Worm (Caenorhabditis elegans) whole organism, L2 larva: Measurements from ENCODE around the gene apn-1.
A peak's percentile ranks its signal among the peaks of the same experiment; 100 is the strongest.

Experiments
- C34F6.9 ChIP-seq: fragments of 150-350 bp; optimal IDR thresholded peaks from 2 replicates; lab custom pipeline; 2014; ENCODE audit warnings: missing biosample characterization, missing genetic modification characterization
- F13H6.1 ChIP-seq: sonication (generic microtip); optimal IDR thresholded peaks from 2 replicates; lab custom pipeline; 2016; ENCODE audit warnings: missing genetic modification characterization, missing compliant biosample characterization
- R02D3.7 ChIP-seq: fragments of 150-350 bp; optimal IDR thresholded peaks from 2 replicates; lab custom pipeline; 2014; ENCODE audit warnings: missing biosample characterization, missing genetic modification characterization
- Y55F3AM.14 ChIP-seq: fragments of 200-800 bp; sonication (Bioruptor generic); optimal IDR thresholded peaks from 2 replicates; lab custom pipeline; 2018; ENCODE audit warnings: mild to moderate bottlenecking, missing genetic modification characterization, missing compliant biosample characterization
- ZK546.5 ChIP-seq: sonication (generic microtip); optimal IDR thresholded peaks from 2 replicates; lab custom pipeline; 2017; ENCODE audit warnings: missing biosample characterization, missing genetic modification characterization
- alr-1 ChIP-seq: fragments of 150-350 bp; optimal IDR thresholded peaks from 2 replicates; lab custom pipeline; 2014; ENCODE audit warnings: missing biosample characterization, missing genetic modification characterization
- aly-2 ChIP-seq: fragments of 150-350 bp; optimal IDR thresholded peaks from 2 replicates; lab custom pipeline; 2014; ENCODE audit warnings: missing biosample characterization, missing genetic modification characterization
- ama-1 ChIP-seq: fragments of 150-350 bp; optimal IDR thresholded peaks from 2 replicates; lab custom pipeline; 2018; ENCODE audit warnings: inconsistent platforms
- blmp-1 ChIP-seq: sonication (generic microtip); optimal IDR thresholded peaks from 2 replicates; lab custom pipeline; 2017; ENCODE audit warnings: missing genetic modification characterization, mild to moderate bottlenecking, missing compliant biosample characterization, antibody characterized with exemption, moderate library complexity; ENCODE audit not compliant: insufficient read depth
- ceh-16 ChIP-seq: fragments of 150-350 bp; optimal IDR thresholded peaks from 2 replicates; lab custom pipeline; 2014; ENCODE audit warnings: missing biosample characterization, missing genetic modification characterization
- ceh-82 ChIP-seq: fragments of 150-350 bp; optimal IDR thresholded peaks from 2 replicates; lab custom pipeline; 2014; ENCODE audit warnings: missing biosample characterization, missing genetic modification characterization
- crh-2 ChIP-seq: sonication (generic microtip); optimal IDR thresholded peaks from 2 replicates; lab custom pipeline; 2017; ENCODE audit warnings: missing biosample characterization, missing genetic modification characterization
- dmd-4 ChIP-seq: sonication (generic microtip); optimal IDR thresholded peaks from 2 replicates; lab custom pipeline; 2017; ENCODE audit warnings: missing biosample characterization, missing genetic modification characterization
- egl-27 ChIP-seq: sonication (generic microtip); optimal IDR thresholded peaks from 3 replicates; lab custom pipeline; 2017; ENCODE audit warnings: missing biosample characterization, missing genetic modification reagents, missing genetic modification characterization
- elt-1 ChIP-seq: fragments of 150-350 bp; optimal IDR thresholded peaks from 2 replicates; lab custom pipeline; 2014; ENCODE audit warnings: missing biosample characterization, missing genetic modification characterization
- elt-3 ChIP-seq: sonication (generic microtip); optimal IDR thresholded peaks from 2 replicates; lab custom pipeline; 2017; ENCODE audit warnings: missing biosample characterization, missing genetic modification characterization
- fos-1 ChIP-seq: fragments of 150-350 bp; optimal IDR thresholded peaks from 2 replicates; lab custom pipeline; 2014; ENCODE audit warnings: missing biosample characterization, missing genetic modification characterization
- gmeb-1 ChIP-seq: fragments of 150-350 bp; optimal IDR thresholded peaks from 2 replicates; lab custom pipeline; 2014; ENCODE audit warnings: missing biosample characterization, missing genetic modification characterization
- lin-11 ChIP-seq: fragments of 150-350 bp; sonication (generic microtip); optimal IDR thresholded peaks from 2 replicates; lab custom pipeline; 2014; ENCODE audit warnings: missing biosample characterization, missing genetic modification characterization, inconsistent platforms, mixed read lengths
- lin-13 ChIP-seq: fragments of 150-350 bp; optimal IDR thresholded peaks from 2 replicates; lab custom pipeline; 2014; ENCODE audit warnings: missing biosample characterization, missing genetic modification reagents, missing genetic modification characterization
- lin-39 ChIP-seq: fragments of 150-350 bp; optimal IDR thresholded peaks from 2 replicates; lab custom pipeline; 2014; ENCODE audit warnings: missing biosample characterization, missing genetic modification reagents, missing genetic modification characterization
- lsy-2 ChIP-seq, 2 experiments: fragments of 150-350 bp in 1 of 2; sonication (generic microtip) in 1 of 2; optimal IDR thresholded peaks; 2 replicates each; lab custom pipeline; 2014 to 2017; ENCODE audit warnings: missing biosample characterization in 2 of 2, missing genetic modification characterization in 2 of 2
- mab-5 ChIP-seq: fragments of 150-350 bp; optimal IDR thresholded peaks from 2 replicates; lab custom pipeline; 2014; ENCODE audit warnings: missing biosample characterization, missing genetic modification characterization
- mbf-1 ChIP-seq: sonication (generic microtip); optimal IDR thresholded peaks from 2 replicates; lab custom pipeline; 2017; ENCODE audit warnings: missing biosample characterization, missing genetic modification characterization
- mdl-1 ChIP-seq, 2 experiments: fragments of 150-350 bp in 1 of 2; sonication (generic microtip) in 1 of 2; optimal IDR thresholded peaks; 2 replicates each; lab custom pipeline; 2017; ENCODE audit warnings: missing biosample characterization in 2 of 2, missing genetic modification characterization in 2 of 2
- nhr-10 ChIP-seq: sonication (generic microtip); optimal IDR thresholded peaks from 2 replicates; lab custom pipeline; 2017; ENCODE audit warnings: missing biosample characterization, missing genetic modification characterization
- nhr-11 ChIP-seq: fragments of 150-350 bp; optimal IDR thresholded peaks from 2 replicates; lab custom pipeline; 2014; ENCODE audit warnings: missing biosample characterization, missing genetic modification characterization
- nhr-12 ChIP-seq: fragments of 150-350 bp; optimal IDR thresholded peaks from 2 replicates; lab custom pipeline; 2014; ENCODE audit warnings: missing biosample characterization, missing genetic modification characterization
- nhr-129 ChIP-seq: fragments of 150-350 bp; optimal IDR thresholded peaks from 2 replicates; lab custom pipeline; 2014; ENCODE audit warnings: missing biosample characterization, missing genetic modification characterization
- nhr-21 ChIP-seq: fragments of 150-350 bp; optimal IDR thresholded peaks from 2 replicates; lab custom pipeline; 2014; ENCODE audit warnings: missing biosample characterization, missing genetic modification characterization
- nhr-23 ChIP-seq: fragments of 150-350 bp; optimal IDR thresholded peaks from 2 replicates; lab custom pipeline; 2014; ENCODE audit warnings: missing biosample characterization, missing genetic modification reagents, missing genetic modification characterization
- nhr-237 ChIP-seq: fragments of 150-350 bp; optimal IDR thresholded peaks from 2 replicates; lab custom pipeline; 2014; ENCODE audit warnings: missing biosample characterization, missing genetic modification characterization
- nhr-25 ChIP-seq: fragments of 150-350 bp; sonication (generic microtip); optimal IDR thresholded peaks from 3 replicates; lab custom pipeline; 2014; ENCODE audit warnings: missing biosample characterization, missing genetic modification characterization
- nhr-6 ChIP-seq: fragments of 150-350 bp; optimal IDR thresholded peaks from 2 replicates; lab custom pipeline; 2014; ENCODE audit warnings: missing biosample characterization, missing genetic modification characterization
- nhr-77 ChIP-seq: fragments of 150-350 bp; optimal IDR thresholded peaks from 2 replicates; lab custom pipeline; 2014; ENCODE audit warnings: missing biosample characterization, missing genetic modification characterization
- peb-1 ChIP-seq: fragments of 150-350 bp; optimal IDR thresholded peaks from 2 replicates; lab custom pipeline; 2014; ENCODE audit warnings: missing biosample characterization, missing genetic modification characterization
- sem-4 ChIP-seq: fragments of 150-350 bp; optimal IDR thresholded peaks from 2 replicates; lab custom pipeline; 2014; ENCODE audit warnings: missing biosample characterization, missing genetic modification reagents, missing genetic modification characterization
- skn-1 ChIP-seq: sonication (generic microtip); optimal IDR thresholded peaks from 2 replicates; lab custom pipeline; 2017; ENCODE audit warnings: missing biosample characterization, missing genetic modification characterization
- sma-3 ChIP-seq: sonication (generic microtip); optimal IDR thresholded peaks from 2 replicates; lab custom pipeline; 2016; ENCODE audit warnings: missing genetic modification reagents, missing genetic modification characterization, missing compliant biosample characterization
- sma-9 ChIP-seq, 2 experiments: fragments of 150-350 bp in 1 of 2; sonication (generic microtip) in 1 of 2; optimal IDR thresholded peaks; 2 replicates each; lab custom pipeline; 2014 to 2016; ENCODE audit warnings: missing genetic modification characterization in 2 of 2, mild to moderate bottlenecking in 1 of 2, missing biosample characterization in 1 of 2, missing compliant biosample characterization in 1 of 2, missing genetic modification reagents in 1 of 2, moderate library complexity in 1 of 2
- snpc-4 ChIP-seq: fragments of 150-350 bp; optimal IDR thresholded peaks from 2 replicates; lab custom pipeline; 2014; ENCODE audit warnings: missing biosample characterization, missing genetic modification characterization
- unc-39 ChIP-seq: fragments of 150-350 bp; optimal IDR thresholded peaks from 2 replicates; lab custom pipeline; 2014; ENCODE audit warnings: missing biosample characterization, missing genetic modification characterization
- unc-55 ChIP-seq: fragments of 150-350 bp; sonication (generic microtip); optimal IDR thresholded peaks from 3 replicates; lab custom pipeline; 2014; ENCODE audit warnings: missing biosample characterization, missing genetic modification reagents, missing genetic modification characterization
- unc-62 ChIP-seq: fragments of 150-350 bp; optimal IDR thresholded peaks from 2 replicates; lab custom pipeline; 2014; ENCODE audit warnings: missing biosample characterization, missing genetic modification reagents, missing genetic modification characterization
- zag-1 ChIP-seq: fragments of 150-350 bp; optimal IDR thresholded peaks from 2 replicates; lab custom pipeline; 2014; ENCODE audit warnings: missing biosample characterization, missing genetic modification characterization
- ztf-1 ChIP-seq: fragments of 200-800 bp; sonication (Bioruptor generic); conservative IDR thresholded peaks from 2 replicates; pipeline ENCODE4 v1.3.6; 2022; ENCODE audit warnings: missing genetic modification characterization, missing compliant biosample characterization
- ztf-11 ChIP-seq: sonication (generic microtip); optimal IDR thresholded peaks from 2 replicates; lab custom pipeline; 2017; ENCODE audit warnings: missing biosample characterization, missing genetic modification characterization
- ztf-4 ChIP-seq: fragments of 150-350 bp; optimal IDR thresholded peaks from 2 replicates; lab custom pipeline; 2014; ENCODE audit warnings: missing biosample characterization, missing genetic modification characterization

Gene apn-1

DNA sequence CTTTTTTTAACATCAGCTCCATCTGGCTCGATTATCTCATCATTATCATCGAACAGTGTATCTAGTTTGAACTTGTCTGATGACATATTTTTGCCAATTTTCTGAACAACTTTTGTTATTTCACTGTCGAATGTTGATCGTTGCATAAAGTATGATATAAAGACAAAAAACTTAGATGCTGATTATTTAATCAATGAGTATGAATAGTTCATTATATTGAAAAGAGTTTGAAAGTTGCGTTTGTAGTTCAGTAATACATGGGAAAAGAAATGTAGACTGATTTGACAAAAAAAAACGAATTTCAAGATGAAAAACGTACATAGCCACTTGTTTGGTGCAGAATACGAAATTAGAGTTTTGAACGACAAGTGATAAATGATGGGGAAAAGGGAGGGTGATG lies 24.9 kb upstream of the apn-1 start, which contains the start of gene hda-2:
Gene hda-2 (minus strand): TSS at position 101 of the 400 bp plus-strand sequence.
- TF ChIP-seq unc-39 (tag; lab: Kevin White, UChicago), result no peak
- no peak for TF ChIP-seq nhr-237
- TF ChIP-seq ztf-4 (tag; lab: Kevin White, UChicago), result no peak
- TF ChIP-seq peb-1 (tag; lab: Kevin White, UChicago), result no peak
- TF ChIP-seq nhr-10 (tag; lab: Kevin White, UChicago), result no peak
- TF ChIP-seq nhr-23, result no peak
- no peak for TF ChIP-seq lin-39 (tag; lab: Kevin White, UChicago)
- TF ChIP-seq sem-4 (tag; lab: Kevin White, UChicago), result no peak

DNA sequence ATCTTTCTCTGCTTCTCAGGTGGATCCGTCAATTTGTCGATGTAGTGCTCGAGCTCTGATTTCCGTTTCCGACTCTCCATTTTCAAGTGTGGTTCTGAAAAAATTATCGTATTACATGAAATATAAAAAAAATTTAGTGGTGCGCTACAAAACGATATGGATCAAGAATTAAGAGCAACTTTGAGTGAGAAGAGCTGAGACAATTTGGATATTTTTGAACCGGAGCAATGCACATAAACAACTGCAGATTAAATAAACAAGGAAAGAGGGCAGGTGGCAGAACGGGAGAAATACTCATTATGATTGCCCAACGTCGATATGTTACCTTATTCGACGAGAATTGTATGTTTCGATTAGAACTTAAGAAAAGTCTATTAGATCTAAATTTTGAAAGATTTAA lies 19.7 kb upstream of the apn-1 start, which contains the start of gene swsn-7:
Gene swsn-7 (minus strand): TSS at position 101 of the 400 bp plus-strand sequence.
- no peak for TF ChIP-seq lin-13 (GFP tag; lab: Kevin White, UChicago)
- no peak for TF ChIP-seq snpc-4
- TF ChIP-seq nhr-77 (tag; lab: Kevin White, UChicago), result no peak
- TF ChIP-seq ZK546.5 (tag; lab: Kevin White, UChicago), result no peak
- no peak for TF ChIP-seq nhr-11 (tag; lab: Kevin White, UChicago)

DNA sequence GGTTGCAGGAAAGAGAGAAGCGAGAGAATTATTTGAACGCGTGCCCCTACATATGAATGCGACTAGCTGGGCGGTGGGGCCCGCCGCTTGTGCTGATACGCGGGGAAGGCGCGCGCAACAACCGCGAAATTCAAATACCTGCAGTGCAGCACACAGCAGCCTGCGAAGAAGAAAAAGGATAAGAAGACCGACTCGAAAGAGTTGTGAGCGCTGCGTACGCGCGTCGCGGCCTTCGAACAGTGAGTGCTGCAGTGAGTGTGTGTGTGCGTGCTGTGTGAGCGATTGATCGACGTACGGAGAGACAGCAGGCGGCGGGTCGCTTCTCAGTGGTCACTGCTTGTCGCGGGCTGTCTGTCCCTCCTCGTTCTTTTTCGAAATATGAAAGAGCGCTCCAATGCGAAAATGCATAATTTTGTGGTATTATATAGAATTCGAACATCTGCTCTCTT lies 19.1 kb upstream of the apn-1 start:
- peak; percentile 82 for TF ChIP-seq sma-3 (GFP tag; lab: Kevin White, UChicago)
- TF ChIP-seq aly-2 (tag; lab: Kevin White, UChicago), result no peak
- peak; percentile 94 for TF ChIP-seq Y55F3AM.14 (GFP tag; lab: Kevin White, UChicago)
- TF ChIP-seq crh-2 (tag; lab: Kevin White, UChicago), result peak; percentile 80
- peak; percentile 60 to 79 for TF ChIP-seq lsy-2 (tag; optimal IDR thresholded peaks at IDR 0.05; lab: Kevin White, UChicago)
- no peak for TF ChIP-seq dmd-4
- no peak for TF ChIP-seq elt-1
- peak; percentile 82 for TF ChIP-seq nhr-21 (tag; lab: Kevin White, UChicago)
- TF ChIP-seq mdl-1 (tag; optimal IDR thresholded peaks at IDR 0.05; lab: Kevin White, UChicago), result peak in 1 of 2 experiments; percentile 68
- peak; percentile 95 for TF ChIP-seq F13H6.1 (tag; lab: Kevin White, UChicago)
- TF ChIP-seq ztf-11 (tag; lab: Kevin White, UChicago), result no peak
- TF ChIP-seq elt-3 (tag; lab: Kevin White, UChicago), result no peak
- peak; percentile 53 for TF ChIP-seq nhr-6 (tag; lab: Kevin White, UChicago)
- no peak for TF ChIP-seq nhr-237
- TF ChIP-seq egl-27 (tag; lab: Kevin White, UChicago), result peak; percentile 55
- TF ChIP-seq sma-9 (GFP tag; optimal IDR thresholded peaks at IDR 0.05; lab: Kevin White, UChicago), result peak; percentile 34
- TF ChIP-seq sma-9 (tag; optimal IDR thresholded peaks at IDR 0.05; lab: Kevin White, UChicago), result no peak
- no peak for TF ChIP-seq lin-39 (tag; lab: Kevin White, UChicago)
- TF ChIP-seq C34F6.9 (tag; lab: Kevin White, UChicago), result peak; percentile 79
- TF ChIP-seq nhr-10 (tag; lab: Kevin White, UChicago), result no peak
- TF ChIP-seq ZK546.5 (tag; lab: Kevin White, UChicago), result peak; percentile 16
- no peak for TF ChIP-seq peb-1 (tag; lab: Kevin White, UChicago)
- no peak for TF ChIP-seq blmp-1
- TF ChIP-seq skn-1 (tag; lab: Kevin White, UChicago), result no peak
- no peak for TF ChIP-seq mbf-1 (tag; lab: Kevin White, UChicago)
- TF ChIP-seq unc-55 (GFP tag; lab: Kevin White, UChicago), result peak; percentile 80
- no peak for TF ChIP-seq ztf-1
- no peak for TF ChIP-seq R02D3.7
- TF ChIP-seq nhr-77 (tag; lab: Kevin White, UChicago), result no peak
- peak; percentile 78 for TF ChIP-seq zag-1
- TF ChIP-seq ztf-4 (tag; lab: Kevin White, UChicago), result peak; percentile 45
- TF ChIP-seq lin-13 (GFP tag; lab: Kevin White, UChicago), result peak; percentile 80
- no peak for TF ChIP-seq mab-5 (tag; lab: Kevin White, UChicago)
- peak; percentile 73 for TF ChIP-seq lin-11
- TF ChIP-seq alr-1, result no peak
- no peak for TF ChIP-seq nhr-23
- TF ChIP-seq snpc-4, result peak; percentile 70
- TF ChIP-seq sem-4 (tag; lab: Kevin White, UChicago), result peak; percentile 61
- TF ChIP-seq fos-1, result peak; percentile 67
- peak; percentile 59 for TF ChIP-seq gmeb-1
- no peak for TF ChIP-seq unc-39 (tag; lab: Kevin White, UChicago)
- TF ChIP-seq nhr-11 (tag; lab: Kevin White, UChicago), result no peak
- TF ChIP-seq nhr-129, result peak; percentile 85
- no peak for TF ChIP-seq nhr-12 (tag; lab: Kevin White, UChicago)
- peak; percentile 35 for TF ChIP-seq unc-62 (GFP tag; lab: Kevin White, UChicago)
- TF ChIP-seq ceh-82 (tag; lab: Kevin White, UChicago), result no peak
- peak; percentile 50 for TF ChIP-seq nhr-25 (tag; lab: Kevin White, UChicago)
- no peak for TF ChIP-seq ama-1 (lab: Kevin White, UChicago)
- no peak for TF ChIP-seq ceh-16 (tag; lab: Kevin White, UChicago)
